Fruit fly (Drosophila melanogaster) whole organism, embryonic: ENCODE measurements around the gene cold.

ENCODE experiments used
- Atf-2 ChIP-seq: fragments of 200-800 bp; sonication (Bioruptor generic); optimal IDR thresholded peaks from 2 replicates; lab custom pipeline; 2016; ENCODE audit warnings: missing biosample characterization, missing genetic modification characterization
- Bteb2 ChIP-seq: fragments of 200-800 bp; sonication (Bioruptor generic); optimal IDR thresholded peaks from 2 replicates; lab custom pipeline; 2016; ENCODE audit warnings: missing biosample characterization, missing genetic modification characterization
- CG10565 ChIP-seq: fragments of 200-800 bp; sonication (Bioruptor generic); optimal IDR thresholded peaks from 3 replicates; lab custom pipeline; 2016; ENCODE audit warnings: missing biosample characterization, mild to moderate bottlenecking, missing genetic modification characterization
- CG13287 ChIP-seq: fragments of 200-800 bp; sonication (Bioruptor generic); IDR thresholded peaks from 2 replicates; pipeline ENCODE4 v1.3.6; 2022; ENCODE audit warnings: missing biosample characterization, missing genetic modification characterization; ENCODE audit not compliant: partially characterized antibody
- CG15696 ChIP-seq: fragments of 200-800 bp; sonication (Bioruptor generic); optimal IDR thresholded peaks from 2 replicates; lab custom pipeline; 2019; ENCODE audit warnings: missing biosample characterization, mild to moderate bottlenecking, missing genetic modification characterization, moderate library complexity
- CG16813 ChIP-seq: fragments of 200-800 bp; sonication (Bioruptor generic); IDR thresholded peaks from 3 replicates; pipeline ENCODE4 v1.3.6; 2022; ENCODE audit warnings: missing biosample characterization, missing genetic modification characterization; ENCODE audit not compliant: partially characterized antibody
- CG2202 ChIP-seq: fragments of 200-800 bp; sonication (Bioruptor generic); optimal IDR thresholded peaks from 2 replicates; lab custom pipeline; 2018; ENCODE audit warnings: missing biosample characterization, mild to moderate bottlenecking, missing genetic modification characterization
- CG2678 ChIP-seq: fragments of 200-800 bp; sonication (Bioruptor generic); optimal IDR thresholded peaks from 3 replicates; lab custom pipeline; 2019; ENCODE audit warnings: missing biosample characterization, mild to moderate bottlenecking, missing genetic modification characterization, moderate library complexity
- CG31441 ChIP-seq: fragments of 200-800 bp; sonication (Bioruptor generic); IDR thresholded peaks from 2 replicates; pipeline ENCODE4 v1.3.6; 2022; ENCODE audit warnings: missing biosample characterization, missing genetic modification characterization
- CG4424 ChIP-seq: fragments of 200-800 bp; sonication (Bioruptor generic); optimal IDR thresholded peaks from 3 replicates; lab custom pipeline; 2016; ENCODE audit warnings: missing biosample characterization, missing genetic modification characterization
- CG4854 ChIP-seq: fragments of 200-800 bp; sonication (Bioruptor generic); optimal IDR thresholded peaks from 2 replicates; lab custom pipeline; 2016; ENCODE audit warnings: missing biosample characterization, missing genetic modification characterization, inconsistent platforms
- CG6272 ChIP-seq: fragments of 200-800 bp; sonication (Bioruptor generic); IDR thresholded peaks from 2 replicates; pipeline ENCODE4 v1.3.6; 2022; ENCODE audit warnings: missing biosample characterization, missing genetic modification characterization
- CG7963 ChIP-seq: fragments of 200-800 bp; sonication (Bioruptor generic); IDR thresholded peaks from 3 replicates; pipeline ENCODE4 v1.3.6; 2022; ENCODE audit warnings: missing biosample characterization, missing genetic modification characterization; ENCODE audit not compliant: partially characterized antibody
- CG9932 ChIP-seq: fragments of 200-800 bp; sonication (Bioruptor generic); IDR thresholded peaks from 2 replicates; pipeline ENCODE4 v1.3.6; 2022; ENCODE audit warnings: missing biosample characterization, missing genetic modification characterization
- CHES-1-like ChIP-seq: fragments of 200-800 bp; sonication (Bioruptor generic); optimal IDR thresholded peaks from 2 replicates; lab custom pipeline; 2016; ENCODE audit warnings: missing biosample characterization, missing genetic modification characterization
- Camta ChIP-seq: fragments of 200-800 bp; sonication (Bioruptor generic); optimal IDR thresholded peaks from 2 replicates; lab custom pipeline; 2016; ENCODE audit warnings: missing biosample characterization, missing genetic modification characterization
- CkIIα-i1 ChIP-seq: fragments of 200-800 bp; sonication (Bioruptor generic); IDR thresholded peaks from 2 replicates; pipeline ENCODE4 v1.3.6; 2022; ENCODE audit warnings: missing biosample characterization, missing genetic modification characterization
- Drgx ChIP-seq: fragments of 200-800 bp; sonication (Bioruptor generic); IDR thresholded peaks from 2 replicates; pipeline ENCODE4 v1.3.6; 2022; ENCODE audit warnings: missing biosample characterization, missing genetic modification characterization
- E2f2 ChIP-seq: fragments of 200-800 bp; sonication (Bioruptor generic); IDR thresholded peaks from 2 replicates; pipeline ENCODE4 v1.3.6; 2022; ENCODE audit warnings: missing biosample characterization, missing genetic modification characterization
- ERR ChIP-seq: fragments of 200-800 bp; sonication (Bioruptor generic); optimal IDR thresholded peaks from 2 replicates; lab custom pipeline; 2016; ENCODE audit warnings: missing biosample characterization, missing genetic modification characterization
- Elba2 ChIP-seq: fragments of 200-800 bp; sonication (Bioruptor generic); optimal IDR thresholded peaks from 3 replicates; lab custom pipeline; 2016; ENCODE audit warnings: missing biosample characterization, missing genetic modification characterization
- Gsc ChIP-seq: fragments of 200-800 bp; sonication (Bioruptor generic); IDR thresholded peaks from 2 replicates; pipeline ENCODE4 v1.3.6; 2022; ENCODE audit warnings: missing biosample characterization, missing genetic modification characterization
- H2.0 ChIP-seq: fragments of 200-800 bp; sonication (Bioruptor generic); IDR thresholded peaks from 2 replicates; pipeline ENCODE4 v1.3.6; 2022; ENCODE audit warnings: missing biosample characterization, missing genetic modification characterization
- Hr78 ChIP-seq, 2 experiments: fragments of 200-800 bp in 1 of 2; fragments of >200 bp in 1 of 2; sonication (Bioruptor generic) in 1 of 2; optimal IDR thresholded peaks; 2 replicates each; lab custom pipeline; 2017 to 2019; ENCODE audit warnings: missing biosample characterization in 2 of 2, missing genetic modification characterization in 2 of 2, mild to moderate bottlenecking in 1 of 2, moderate library complexity in 1 of 2
- Lhr ChIP-seq: fragments of 200-800 bp; sonication (Bioruptor generic); optimal IDR thresholded peaks from 3 replicates; lab custom pipeline; 2017; ENCODE audit warnings: mild to moderate bottlenecking, missing biosample characterization, missing genetic modification reagents, missing genetic modification characterization
- NC2β ChIP-seq: fragments of 200-800 bp; sonication (Bioruptor generic); optimal IDR thresholded peaks from 2 replicates; lab custom pipeline; 2016; ENCODE audit warnings: missing biosample characterization, missing genetic modification characterization
- NK7.1 ChIP-seq: fragments of 200-800 bp; sonication (Bioruptor generic); optimal IDR thresholded peaks from 3 replicates; lab custom pipeline; 2016; ENCODE audit warnings: missing biosample characterization, missing genetic modification characterization
- Neu2 ChIP-seq: fragments of 200-800 bp; sonication (Bioruptor generic); optimal IDR thresholded peaks from 3 replicates; lab custom pipeline; 2016; ENCODE audit warnings: missing biosample characterization, missing genetic modification characterization, borderline replicate concordance
- Oaz ChIP-seq: fragments of 200-800 bp; sonication (Bioruptor generic); IDR thresholded peaks from 2 replicates; pipeline ENCODE4 v1.3.6; 2022; ENCODE audit warnings: missing biosample characterization, missing genetic modification characterization
- PHDP ChIP-seq: fragments of 200-800 bp; sonication (Bioruptor generic); optimal IDR thresholded peaks from 3 replicates; lab custom pipeline; 2018; ENCODE audit warnings: missing biosample characterization, mild to moderate bottlenecking, missing genetic modification characterization, moderate library complexity
- Ravus ChIP-seq: fragments of 200-800 bp; sonication (Bioruptor generic); IDR thresholded peaks from 2 replicates; pipeline ENCODE4 v1.3.6; 2022; ENCODE audit warnings: missing biosample characterization, missing genetic modification characterization
- Rfx ChIP-seq: fragments of 200-800 bp; sonication (Bioruptor generic); IDR thresholded peaks from 2 replicates; pipeline ENCODE4 v1.3.6; 2022; ENCODE audit warnings: missing biosample characterization, missing genetic modification characterization
- Six4 ChIP-seq: fragments of 200-800 bp; sonication (Bioruptor generic); optimal IDR thresholded peaks from 2 replicates; lab custom pipeline; 2016; ENCODE audit warnings: missing biosample characterization, missing genetic modification characterization
- ab ChIP-seq: fragments of 200-800 bp; sonication (Bioruptor generic); optimal IDR thresholded peaks from 2 replicates; lab custom pipeline; 2016; ENCODE audit warnings: missing biosample characterization, missing genetic modification characterization
- al ChIP-seq: fragments of 200-800 bp; sonication (Bioruptor generic); IDR thresholded peaks from 2 replicates; pipeline ENCODE4 v1.3.6; 2022; ENCODE audit warnings: missing biosample characterization, missing genetic modification characterization
- ara ChIP-seq: fragments of 200-800 bp; sonication (Bioruptor generic); IDR thresholded peaks from 2 replicates; pipeline ENCODE4 v1.3.6; 2022; ENCODE audit warnings: missing biosample characterization, missing genetic modification characterization
- btn ChIP-seq: fragments of 200-800 bp; sonication (Bioruptor generic); optimal IDR thresholded peaks from 2 replicates; lab custom pipeline; 2016; ENCODE audit warnings: missing biosample characterization, missing genetic modification characterization
- chn ChIP-seq: fragments of 200-800 bp; sonication (Bioruptor generic); optimal IDR thresholded peaks from 2 replicates; lab custom pipeline; 2016; ENCODE audit warnings: missing biosample characterization, missing genetic modification characterization
- crp ChIP-seq, 2 experiments: fragments of 200-800 bp; sonication (Bioruptor generic); optimal IDR thresholded peaks; 2 replicates in 1 of 2; 3 replicates in 1 of 2; lab custom pipeline; 2017; ENCODE audit warnings: missing biosample characterization in 2 of 2, missing genetic modification characterization in 2 of 2, mild to moderate bottlenecking in 1 of 2, moderate library complexity in 1 of 2
- dan ChIP-seq: fragments of 200-800 bp; sonication (Bioruptor generic); IDR thresholded peaks from 2 replicates; pipeline ENCODE4 v1.3.6; 2022; ENCODE audit warnings: missing biosample characterization, missing genetic modification characterization
- gce ChIP-seq: fragments of 200-800 bp; sonication (Bioruptor generic); IDR thresholded peaks from 3 replicates; pipeline ENCODE4 v1.3.6; 2022; ENCODE audit warnings: missing biosample characterization, missing genetic modification characterization
- gfzf ChIP-seq: fragments of 200-800 bp; sonication (Bioruptor generic); optimal IDR thresholded peaks from 2 replicates; lab custom pipeline; 2016; ENCODE audit warnings: missing biosample characterization, mild to moderate bottlenecking, missing genetic modification characterization, moderate library complexity
- her ChIP-seq: fragments of 200-800 bp; sonication (Bioruptor generic); optimal IDR thresholded peaks from 2 replicates; lab custom pipeline; 2016; ENCODE audit warnings: missing biosample characterization, missing genetic modification characterization
- lola ChIP-seq, 3 experiments: fragments of >200 bp in 2 of 3; fragments of 200-800 bp in 1 of 3; sonication (Bioruptor generic) in 1 of 3; optimal IDR thresholded peaks; 2 replicates each; lab custom pipeline; 2017 to 2019; ENCODE audit warnings: missing biosample characterization in 3 of 3, missing genetic modification characterization in 3 of 3, mild to moderate bottlenecking in 1 of 3, moderate library complexity in 1 of 3
- mirr ChIP-seq: fragments of 200-800 bp; sonication (Bioruptor generic); optimal IDR thresholded peaks from 3 replicates; lab custom pipeline; 2018; ENCODE audit warnings: missing biosample characterization, mild to moderate bottlenecking, missing genetic modification characterization
- mld ChIP-seq: fragments of 200-800 bp; sonication (Bioruptor generic); IDR thresholded peaks from 3 replicates; pipeline ENCODE4 v1.3.6; 2022; ENCODE audit warnings: missing biosample characterization, missing genetic modification characterization; ENCODE audit not compliant: partially characterized antibody
- slbo ChIP-seq: fragments of 200-800 bp; sonication (Bioruptor generic); IDR thresholded peaks from 2 replicates; pipeline ENCODE4 v1.3.6; 2022; ENCODE audit warnings: missing biosample characterization, missing genetic modification characterization
- sqz ChIP-seq: fragments of 200-800 bp; sonication (Bioruptor generic); optimal IDR thresholded peaks from 3 replicates; lab custom pipeline; 2018; ENCODE audit warnings: missing biosample characterization, mild to moderate bottlenecking, missing genetic modification characterization
- ssp ChIP-seq: fragments of 200-800 bp; sonication (Bioruptor generic); IDR thresholded peaks from 2 replicates; pipeline ENCODE4 v1.3.6; 2022; ENCODE audit warnings: missing biosample characterization, missing genetic modification characterization
- trem ChIP-seq: fragments of 200-800 bp; optimal IDR thresholded peaks from 3 replicates; lab custom pipeline; 2019; ENCODE audit warnings: missing biosample characterization, mild to moderate bottlenecking, missing genetic modification characterization, moderate library complexity

Gene cold

DNA sequence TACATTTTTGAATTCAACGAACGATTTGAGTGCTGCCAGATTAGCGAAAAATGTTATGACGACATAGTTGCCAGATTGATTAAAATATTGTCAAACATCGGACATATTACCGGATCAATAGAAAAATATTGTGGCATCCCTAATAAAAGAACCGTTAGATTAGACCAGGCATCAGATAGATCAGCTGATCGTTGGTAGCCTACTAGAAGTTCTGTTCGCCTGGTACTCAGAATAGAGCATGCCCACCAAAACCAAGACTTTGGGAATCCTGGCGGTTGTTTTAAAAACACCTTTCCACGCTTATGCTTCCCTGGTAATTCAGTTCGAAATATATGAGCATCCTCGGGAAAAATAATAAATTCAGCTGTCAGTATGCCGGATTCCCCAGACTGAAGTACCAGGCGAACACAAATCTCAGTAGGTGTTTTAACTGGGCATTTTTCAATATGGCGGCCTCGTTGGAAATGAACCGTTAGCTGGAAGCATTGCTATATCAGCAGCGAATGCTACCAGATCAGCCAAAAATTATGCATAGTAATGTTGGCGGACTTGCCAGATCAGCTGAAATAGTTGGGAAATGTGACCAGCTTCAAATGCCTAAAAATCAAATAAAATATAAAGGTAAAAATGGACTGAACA lies 33.4 kb upstream of the cold start (continued):
- TF ChIP-seq CG2678 (tag; lab: Kevin White, UChicago): no peak
- peak; percentile 11; the same call in 1 of the 2 replicates for TF ChIP-seq CG9932 (GFP tag; lab: Robert Waterston, UW)
- TF ChIP-seq lola (GFP tag; optimal IDR thresholded peaks at IDR 0.05; lab: Kevin White, UChicago): no peak
- TF ChIP-seq PHDP: peak; percentile 35
- TF ChIP-seq chn (GFP tag; lab: Kevin White, UChicago): no peak
- TF ChIP-seq trem (tag; lab: Kevin White, UChicago): peak; percentile 58
- TF ChIP-seq her (GFP tag; lab: Kevin White, UChicago): no peak
- TF ChIP-seq ssp (GFP tag; lab: Robert Waterston, UW): 0 out of 2 replicates have a peak, but pooled peaks have one; percentile 24
- TF ChIP-seq Bteb2: no peak
- no peak for TF ChIP-seq Drgx
- no peak for TF ChIP-seq btn
- no peak for TF ChIP-seq CG7963 (GFP tag; lab: Robert Waterston, UW)
- TF ChIP-seq CkIIα-i1: no peak
- peak; percentile 26 for TF ChIP-seq NC2β (GFP tag; lab: Kevin White, UChicago)
- TF ChIP-seq CG16813: peak; percentile 58; the same call in 1 of the 3 replicates
- no peak for TF ChIP-seq al (GFP tag; lab: Robert Waterston, UW)
- TF ChIP-seq CHES-1-like (GFP tag; lab: Kevin White, UChicago): no peak
- TF ChIP-seq H2.0 (GFP tag; lab: Robert Waterston, UW): no peak
- no peak for TF ChIP-seq NK7.1
- peak; percentile 73 to 92 for TF ChIP-seq crp (GFP tag; optimal IDR thresholded peaks at IDR 0.05; lab: Kevin White, UChicago)
- no peak for TF ChIP-seq ab (GFP tag; lab: Kevin White, UChicago)
- peak; percentile 66; the same call in 1 of the 3 replicates for TF ChIP-seq mld (GFP tag; lab: Robert Waterston, UW)
- TF ChIP-seq Six4 (GFP tag; lab: Kevin White, UChicago): no peak
- no peak; the same call in 1 of the 2 replicates for TF ChIP-seq slbo (GFP tag; lab: Robert Waterston, UW)
- no peak for TF ChIP-seq CG4854
- peak; percentile 74 for TF ChIP-seq CG13287 (GFP tag; lab: Robert Waterston, UW)
- TF ChIP-seq CG31441: no peak
- TF ChIP-seq CG10565 (GFP tag; lab: Kevin White, UChicago): no peak
- TF ChIP-seq CG2202 (tag; lab: Kevin White, UChicago): no peak
- peak; percentile 58; the same call in 1 of the 3 replicates for TF ChIP-seq gce (GFP tag; lab: Robert Waterston, UW)
- TF ChIP-seq Camta (GFP tag; lab: Kevin White, UChicago): no peak
- TF ChIP-seq Neu2 (GFP tag; lab: Kevin White, UChicago): no peak
- TF ChIP-seq CG15696 (tag; lab: Kevin White, UChicago): peak; percentile 13
- no peak for TF ChIP-seq Elba2 (GFP tag; lab: Kevin White, UChicago)
- TF ChIP-seq CG4424: no peak
- peak; percentile 80 for TF ChIP-seq gfzf
- no peak for TF ChIP-seq Hr78 (GFP tag; optimal IDR thresholded peaks at IDR 0.05; lab: Kevin White, UChicago)
- TF ChIP-seq ara (GFP tag; lab: Robert Waterston, UW): no peak
- TF ChIP-seq Atf-2 (GFP tag; lab: Kevin White, UChicago): no peak
- no peak for TF ChIP-seq Ravus (GFP tag; lab: Robert Waterston, UW)
- no peak for TF ChIP-seq CG6272 (GFP tag; lab: Robert Waterston, UW)
- TF ChIP-seq ERR (GFP tag; lab: Kevin White, UChicago): no peak
- TF ChIP-seq Oaz: no peak
- peak; percentile 74 for TF ChIP-seq E2f2 (GFP tag; lab: Robert Waterston, UW)
- peak; percentile 47; the same call in 1 of the 2 replicates for TF ChIP-seq Rfx (GFP tag; lab: Robert Waterston, UW)
- TF ChIP-seq sqz: no peak
- no peak for TF ChIP-seq Gsc (GFP tag; lab: Robert Waterston, UW)
- TF ChIP-seq dan (GFP tag; lab: Robert Waterston, UW): no peak
- peak; percentile 100 for TF ChIP-seq Lhr (GFP tag; lab: Kevin White, UChicago)
- peak; percentile 37 for TF ChIP-seq mirr (GFP tag; lab: Kevin White, UChicago)
